Worm (Caenorhabditis elegans) whole organism, midembryonic: ENCODE measurements around the gene Y15E3A.3.

Source experiments
- T22C8.4 ChIP-seq: fragments of 200-800 bp; sonication (Bioruptor generic); IDR thresholded peaks from 2 replicates; pipeline ENCODE4 v1.3.6; 2022; ENCODE audit warnings: missing genetic modification characterization, missing compliant biosample characterization
- cog-1 ChIP-seq: sonication (generic microtip); optimal IDR thresholded peaks from 2 replicates; lab custom pipeline; 2016; ENCODE audit warnings: missing genetic modification characterization, missing compliant biosample characterization
- flt-1 ChIP-seq: fragments of 200-800 bp; sonication (Bioruptor generic); IDR thresholded peaks from 2 replicates; pipeline ENCODE4 v1.3.6; 2022; ENCODE audit warnings: missing genetic modification characterization, missing compliant biosample characterization
- ref-1 ChIP-seq: fragments of 200-800 bp; sonication (Bioruptor generic); conservative IDR thresholded peaks from 2 replicates; pipeline ENCODE4 v1.3.6; 2022; ENCODE audit warnings: missing genetic modification reagents, missing genetic modification characterization, missing compliant biosample characterization
- tab-1 ChIP-seq: fragments of 200-800 bp; sonication (Bioruptor generic); IDR thresholded peaks from 2 replicates; pipeline ENCODE4 v1.3.6; 2022; ENCODE audit warnings: missing genetic modification characterization, missing compliant biosample characterization
- ztf-23 ChIP-seq: fragments of 200-800 bp; sonication (Bioruptor generic); IDR thresholded peaks from 2 replicates; pipeline ENCODE4 v1.3.6; 2022; ENCODE audit warnings: missing genetic modification reagents, missing genetic modification characterization, missing compliant biosample characterization

- TF ChIP-seq cog-1 (tag; lab: Kevin White, UChicago) (no peak), T22C8.4 (GFP tag; lab: Robert Waterston, UW) (no peak), ref-1 (no peak), flt-1 (GFP tag; lab: Robert Waterston, UW) (no peak), ztf-23 (GFP tag; lab: Robert Waterston, UW) (no peak), tab-1 (GFP tag; lab: Robert Waterston, UW) (no peak)
These were observed 16.5 kb downstream of the Y15E3A.3 start, which contains the start of gene nhr-91 for ce11 chrX:15309138-15309537.
